Worm (Caenorhabditis elegans) whole organism, L4 larva: Measurements from ENCODE around the gene slcr-46.3.

ENCODE experiments used
- T20F7.1 ChIP-seq: fragments of 200-800 bp; sonication (Bioruptor generic); optimal IDR thresholded peaks from 2 replicates; lab custom pipeline; 2018; ENCODE audit warnings: mild to moderate bottlenecking, missing genetic modification characterization, missing compliant biosample characterization
- ama-1 ChIP-seq: fragments of 150-350 bp; optimal IDR thresholded peaks from 2 replicates; lab custom pipeline; 2014; ENCODE audit warnings: inconsistent platforms, mixed read lengths
- arid-1 ChIP-seq: fragments of 200-800 bp; sonication (Bioruptor generic); conservative IDR thresholded peaks from 2 replicates; pipeline ENCODE4 v1.3.6; 2022; ENCODE audit warnings: missing genetic modification reagents, missing genetic modification characterization, missing compliant biosample characterization
- ces-1 ChIP-seq: fragments of 150-350 bp; sonication (generic microtip); optimal IDR thresholded peaks from 4 replicates; lab custom pipeline; 2014; ENCODE audit warnings: missing biosample characterization, missing genetic modification reagents, missing genetic modification characterization
- nhr-76 ChIP-seq: fragments of 150-350 bp; optimal IDR thresholded peaks from 2 replicates; lab custom pipeline; 2014; ENCODE audit warnings: missing biosample characterization, missing genetic modification characterization
- pqm-1 ChIP-seq: sonication (generic microtip); optimal IDR thresholded peaks from 2 replicates; lab custom pipeline; 2017; ENCODE audit warnings: missing biosample characterization, missing genetic modification characterization
- unc-62 ChIP-seq, 3 experiments: fragments of 150-350 bp in 1 of 3; sonication (generic microtip); optimal IDR thresholded peaks in 2 of 3; peaks in 1 of 3; 1 replicate in 1 of 3; 2 replicates in 2 of 3; lab custom pipeline; 2014 to 2017; ENCODE audit warnings: missing biosample characterization in 3 of 3, missing genetic modification characterization in 3 of 3, missing genetic modification reagents in 3 of 3, missing genotype in 1 of 3
- vab-7 ChIP-seq: fragments of 200-800 bp; sonication (Bioruptor generic); IDR thresholded peaks from 2 replicates; pipeline ENCODE4 v1.3.6; 2022; ENCODE audit warnings: missing genetic modification reagents, missing genetic modification characterization, missing compliant biosample characterization

- TF ChIP-seq vab-7 (GFP tag; lab: Robert Waterston, UW), result no peak
- no peak for TF ChIP-seq pqm-1 (tag; lab: Kevin White, UChicago)
- TF ChIP-seq nhr-76, result no peak
- TF ChIP-seq ces-1 (GFP tag; lab: Kevin White, UChicago), result no peak
- TF ChIP-seq unc-62 (GFP tag; optimal IDR thresholded peaks at IDR 0.05 in 1 of 2; lab: Kevin White, UChicago), result no peak
- no peak for TF ChIP-seq unc-62 (tag; optimal IDR thresholded peaks at IDR 0.05; lab: Kevin White, UChicago)
- TF ChIP-seq ama-1, result no peak
- TF ChIP-seq T20F7.1 (GFP tag; lab: Kevin White, UChicago), result no peak
- TF ChIP-seq arid-1, result no peak
These were observed 34.0 kb upstream of the slcr-46.3 start, which contains the start of gene F58E6.11 for ce11 chrV:9757884-9758283.
